Worm (Caenorhabditis elegans): Measurements from ENCODE around the gene K06H6.5.

- no peak for TF ChIP-seq ztf-11 (tag; optimal IDR thresholded peaks at IDR 0.05)
- TF ChIP-seq elt-3 (tag; optimal IDR thresholded peaks at IDR 0.05), result no peak
- no peak for TF ChIP-seq aly-2 (tag; optimal IDR thresholded peaks at IDR 0.05)
- TF ChIP-seq blmp-1 (tag; optimal IDR thresholded peaks at IDR 0.05; ENCODE audit: insufficient read depth), result no peak
- TF ChIP-seq mdl-1 (tag; optimal IDR thresholded peaks at IDR 0.05), result no peak
- no peak for TF ChIP-seq nhr-11 (tag; optimal IDR thresholded peaks at IDR 0.05)
Measured at ce11 chrV:568105-568504, 8.1 kb upstream of the K06H6.5 start, which contains the start of gene sri-72.
